Worm (Caenorhabditis elegans): ENCODE data around the gene clec-9.

- TF ChIP-seq dao-5 (tag; optimal IDR thresholded peaks at IDR 0.05) (no peak), him-1 (tag; optimal IDR thresholded peaks at IDR 0.05) (no peak), W03F9.2 (tag; optimal IDR thresholded peaks at IDR 0.05) (no peak)
Observed at ce11 chrV:16699752-16700259, 6.6 kb downstream of the clec-9 start, which contains the start of gene Y70C5C.1.

Data from whole organism, L4/young adult.